Worm (Caenorhabditis elegans) whole organism, L4/young adult: ENCODE measurements around the gene unc-61.

Experiments
- W03F9.2 ChIP-seq: fragments of 150-350 bp; optimal IDR thresholded peaks from 2 replicates; lab custom pipeline; 2014; ENCODE audit warnings: missing biosample characterization, missing genetic modification characterization
- dao-5 ChIP-seq: sonication (generic microtip); optimal IDR thresholded peaks from 2 replicates; lab custom pipeline; 2016; ENCODE audit warnings: missing genotype, missing genetic modification characterization, moderate library complexity, missing compliant biosample characterization
- him-1 ChIP-seq: sonication (generic microtip); optimal IDR thresholded peaks from 2 replicates; lab custom pipeline; 2016; ENCODE audit warnings: missing genotype, missing genetic modification reagents, missing genetic modification characterization, missing compliant biosample characterization

ce11 chrV:14723020-14723419, 11.0 kb downstream of the unc-61 start, which contains the start of gene R08A2.7:
- no peak for TF ChIP-seq W03F9.2 (tag; lab: Kevin White, UChicago)
- no peak for TF ChIP-seq him-1
- TF ChIP-seq dao-5 (tag; lab: Kevin White, UChicago) = no peak
